Fruit fly (Drosophila melanogaster) whole organism, embryonic: ENCODE measurements around the gene CG43815.

ENCODE experiments used
- Asciz ChIP-seq: fragments of 200-800 bp; sonication (Bioruptor generic); optimal IDR thresholded peaks from 2 replicates; lab custom pipeline; 2017; ENCODE audit warnings: missing biosample characterization, mild to moderate bottlenecking, missing genetic modification characterization, missing genetic modification reagents
- C15 ChIP-seq: fragments of 200-800 bp; sonication (Bioruptor generic); IDR thresholded peaks from 3 replicates; pipeline ENCODE4 v1.3.6; 2022; ENCODE audit warnings: missing biosample characterization, missing genetic modification characterization
- CG10366 ChIP-seq: fragments of 200-800 bp; sonication (Bioruptor generic); IDR thresholded peaks from 2 replicates; pipeline ENCODE4 v1.3.6; 2022; ENCODE audit warnings: missing biosample characterization, missing genetic modification characterization
- CG13624 ChIP-seq: fragments of 200-800 bp; sonication (Bioruptor generic); optimal IDR thresholded peaks from 2 replicates; lab custom pipeline; 2016; ENCODE audit warnings: missing biosample characterization, missing genetic modification characterization
- CG13775 ChIP-seq: fragments of 200-800 bp; sonication (Bioruptor generic); optimal IDR thresholded peaks from 3 replicates; lab custom pipeline; 2017; ENCODE audit warnings: missing biosample characterization, mild to moderate bottlenecking, missing genetic modification characterization
- CG14441 ChIP-seq: fragments of 200-800 bp; sonication (Bioruptor generic); IDR thresholded peaks from 2 replicates; pipeline ENCODE4 v1.3.6; 2022; ENCODE audit warnings: missing biosample characterization, missing genetic modification characterization
- CG1603 ChIP-seq: fragments of 200-800 bp; sonication (Bioruptor generic); optimal IDR thresholded peaks from 2 replicates; lab custom pipeline; 2019; ENCODE audit warnings: missing biosample characterization, mild to moderate bottlenecking, missing genetic modification characterization, moderate library complexity
- CG18619 ChIP-seq: fragments of 200-800 bp; sonication (Bioruptor generic); optimal IDR thresholded peaks from 3 replicates; lab custom pipeline; 2017; ENCODE audit warnings: missing biosample characterization, mild to moderate bottlenecking, missing genetic modification characterization
- CG31441 ChIP-seq: fragments of 200-800 bp; sonication (Bioruptor generic); IDR thresholded peaks from 2 replicates; pipeline ENCODE4 v1.3.6; 2022; ENCODE audit warnings: missing biosample characterization, missing genetic modification characterization
- CG34224 ChIP-seq: fragments of 200-800 bp; sonication (Bioruptor generic); IDR thresholded peaks from 3 replicates; pipeline ENCODE4 v1.3.6; 2022; ENCODE audit warnings: missing biosample characterization, missing genetic modification characterization; ENCODE audit not compliant: partially characterized antibody
- CG34422 ChIP-seq: fragments of 200-800 bp; sonication (Bioruptor generic); IDR thresholded peaks from 3 replicates; pipeline ENCODE4 v1.3.6; 2022; ENCODE audit warnings: missing biosample characterization, missing genetic modification characterization
- CG4617 ChIP-seq: fragments of 200-800 bp; sonication (Bioruptor generic); optimal IDR thresholded peaks from 3 replicates; lab custom pipeline; 2016; ENCODE audit warnings: missing biosample characterization, missing genetic modification characterization, borderline replicate concordance
- CG6272 ChIP-seq: fragments of 200-800 bp; sonication (Bioruptor generic); IDR thresholded peaks from 2 replicates; pipeline ENCODE4 v1.3.6; 2022; ENCODE audit warnings: missing biosample characterization, missing genetic modification characterization
- CG6654 ChIP-seq: fragments of 200-800 bp; sonication (Bioruptor generic); optimal IDR thresholded peaks from 2 replicates; lab custom pipeline; 2017; ENCODE audit warnings: missing biosample characterization, mild to moderate bottlenecking, missing genetic modification characterization
- CG6683 ChIP-seq: fragments of 200-800 bp; sonication (Bioruptor generic); optimal IDR thresholded peaks from 2 replicates; lab custom pipeline; 2017; ENCODE audit warnings: missing biosample characterization, mild to moderate bottlenecking, missing genetic modification characterization, missing genetic modification reagents
- CG7372 ChIP-seq: fragments of 200-800 bp; sonication (Bioruptor generic); IDR thresholded peaks from 2 replicates; pipeline ENCODE4 v1.3.6; 2022; ENCODE audit warnings: missing biosample characterization, missing genetic modification characterization
- CG7556 ChIP-seq: fragments of 200-800 bp; sonication (Bioruptor generic); optimal IDR thresholded peaks from 2 replicates; lab custom pipeline; 2017; ENCODE audit warnings: missing biosample characterization, mild to moderate bottlenecking, missing genetic modification characterization
- CG7987 ChIP-seq: fragments of 200-800 bp; sonication (Bioruptor generic); optimal IDR thresholded peaks from 2 replicates; lab custom pipeline; 2018; ENCODE audit warnings: missing biosample characterization, mild to moderate bottlenecking, missing genetic modification characterization, moderate library complexity
- CG8089 ChIP-seq: fragments of 200-800 bp; sonication (Bioruptor generic); optimal IDR thresholded peaks from 3 replicates; lab custom pipeline; 2016; ENCODE audit warnings: missing biosample characterization, missing genetic modification characterization
- Camta ChIP-seq: fragments of 200-800 bp; sonication (Bioruptor generic); optimal IDR thresholded peaks from 2 replicates; lab custom pipeline; 2016; ENCODE audit warnings: missing biosample characterization, missing genetic modification characterization
- Dek ChIP-seq: fragments of 200-800 bp; sonication (Bioruptor generic); optimal IDR thresholded peaks from 3 replicates; lab custom pipeline; 2019; ENCODE audit warnings: missing biosample characterization, mild to moderate bottlenecking, missing genetic modification characterization, moderate library complexity
- Ets65A ChIP-seq: fragments of 200-800 bp; sonication (Bioruptor generic); peaks from one replicate; lab custom pipeline; 2016; ENCODE audit warnings: missing biosample characterization, missing genetic modification characterization
- H15 ChIP-seq: fragments of 200-800 bp; sonication (Bioruptor generic); IDR thresholded peaks from 3 replicates; pipeline ENCODE4 v1.3.6; 2022; ENCODE audit warnings: missing biosample characterization, missing genetic modification characterization
- HLHmδ ChIP-seq: fragments of 200-800 bp; sonication (Bioruptor generic); optimal IDR thresholded peaks from 2 replicates; lab custom pipeline; 2018; ENCODE audit warnings: missing biosample characterization, mild to moderate bottlenecking, missing genetic modification characterization, moderate library complexity
- NK7.1 ChIP-seq: fragments of 200-800 bp; sonication (Bioruptor generic); optimal IDR thresholded peaks from 3 replicates; lab custom pipeline; 2016; ENCODE audit warnings: missing biosample characterization, missing genetic modification characterization
- Oaz ChIP-seq: fragments of 200-800 bp; sonication (Bioruptor generic); IDR thresholded peaks from 2 replicates; pipeline ENCODE4 v1.3.6; 2022; ENCODE audit warnings: missing biosample characterization, missing genetic modification characterization
- Pdp1 ChIP-seq, 2 experiments: fragments of 200-800 bp; sonication (Bioruptor generic); optimal IDR thresholded peaks; 3 replicates each; lab custom pipeline; 2016; ENCODE audit warnings: missing biosample characterization in 2 of 2, missing genetic modification characterization in 2 of 2, mild to moderate bottlenecking in 1 of 2, moderate library complexity in 1 of 2
- Scr ChIP-seq: fragments of 200-800 bp; sonication (Bioruptor generic); IDR thresholded peaks from 2 replicates; pipeline ENCODE4 v1.3.6; 2022; ENCODE audit warnings: missing biosample characterization, missing genetic modification characterization; ENCODE audit not compliant: partially characterized antibody
- Spps ChIP-seq: fragments of 200-800 bp; sonication (Bioruptor generic); optimal IDR thresholded peaks from 2 replicates; lab custom pipeline; 2018; ENCODE audit warnings: missing biosample characterization, mild to moderate bottlenecking, missing genetic modification characterization
- aop ChIP-seq: fragments of 200-800 bp; sonication (Bioruptor generic); IDR thresholded peaks from 2 replicates; pipeline ENCODE4 v1.3.6; 2022; ENCODE audit warnings: missing biosample characterization, missing genetic modification characterization
- bab2 ChIP-seq: fragments of 200-800 bp; sonication (Bioruptor generic); optimal IDR thresholded peaks from 2 replicates; lab custom pipeline; 2016; ENCODE audit warnings: missing biosample characterization, missing genetic modification characterization
- crc ChIP-seq: fragments of 200-800 bp; sonication (Bioruptor generic); optimal IDR thresholded peaks from 2 replicates; lab custom pipeline; 2016; ENCODE audit warnings: missing biosample characterization, missing genetic modification characterization
- danr ChIP-seq: fragments of 200-800 bp; sonication (Bioruptor generic); IDR thresholded peaks from 2 replicates; pipeline ENCODE4 v1.3.6; 2022; ENCODE audit warnings: missing biosample characterization, missing genetic modification characterization
- dati ChIP-seq: fragments of 200-800 bp; sonication (Bioruptor generic); IDR thresholded peaks from 2 replicates; pipeline ENCODE4 v1.3.6; 2022; ENCODE audit warnings: missing biosample characterization, missing genetic modification characterization
- dysf ChIP-seq: fragments of 200-800 bp; sonication (Bioruptor generic); IDR thresholded peaks from 3 replicates; pipeline ENCODE4 v1.3.6; 2022; ENCODE audit warnings: missing biosample characterization, missing genetic modification characterization
- emc ChIP-seq: fragments of 200-800 bp; sonication (Bioruptor generic); optimal IDR thresholded peaks from 2 replicates; lab custom pipeline; 2016; ENCODE audit warnings: missing biosample characterization, missing genetic modification characterization
- fru ChIP-seq: fragments of >200 bp; optimal IDR thresholded peaks from 2 replicates; lab custom pipeline; 2017
- grau ChIP-seq: fragments of 200-800 bp; optimal IDR thresholded peaks from 3 replicates; lab custom pipeline; 2019; ENCODE audit warnings: missing biosample characterization, mild to moderate bottlenecking, missing genetic modification characterization, moderate library complexity
- jing ChIP-seq: fragments of 200-800 bp; sonication (Bioruptor generic); optimal IDR thresholded peaks from 2 replicates; lab custom pipeline; 2018; ENCODE audit warnings: missing biosample characterization, mild to moderate bottlenecking, missing genetic modification characterization
- ken ChIP-seq: fragments of 200-800 bp; sonication (Bioruptor generic); IDR thresholded peaks from 3 replicates; pipeline ENCODE4 v1.3.6; 2022; ENCODE audit warnings: missing biosample characterization, missing genetic modification characterization
- klu ChIP-seq: fragments of 200-800 bp; sonication (Bioruptor generic); IDR thresholded peaks from 2 replicates; pipeline ENCODE4 v1.3.6; 2022; ENCODE audit warnings: missing biosample characterization, missing genetic modification characterization
- knrl ChIP-seq: fragments of 200-800 bp; sonication (Bioruptor generic); IDR thresholded peaks from 3 replicates; pipeline ENCODE4 v1.3.6; 2022; ENCODE audit warnings: missing biosample characterization, missing genetic modification characterization; ENCODE audit not compliant: partially characterized antibody
- mam ChIP-seq: fragments of 200-800 bp; sonication (Bioruptor generic); optimal IDR thresholded peaks from 3 replicates; lab custom pipeline; 2016; ENCODE audit warnings: missing biosample characterization, missing genetic modification characterization
- p53 ChIP-seq: fragments of 200-800 bp; sonication (Bioruptor generic); optimal IDR thresholded peaks from 2 replicates; lab custom pipeline; 2016; ENCODE audit warnings: missing biosample characterization, missing genetic modification characterization
- psq ChIP-seq: fragments of 200-800 bp; sonication (Bioruptor generic); optimal IDR thresholded peaks from 2 replicates; lab custom pipeline; 2017; ENCODE audit warnings: missing biosample characterization, missing genetic modification characterization
- seq ChIP-seq: fragments of 200-800 bp; sonication (Bioruptor generic); IDR thresholded peaks from 2 replicates; pipeline ENCODE4 v1.3.6; 2022; ENCODE audit warnings: missing biosample characterization, missing genetic modification characterization
- sim ChIP-seq: fragments of 200-800 bp; sonication (Bioruptor generic); IDR thresholded peaks from 2 replicates; pipeline ENCODE4 v1.3.6; 2022; ENCODE audit warnings: missing biosample characterization, missing genetic modification characterization
- trem ChIP-seq: fragments of 200-800 bp; optimal IDR thresholded peaks from 3 replicates; lab custom pipeline; 2019; ENCODE audit warnings: missing biosample characterization, mild to moderate bottlenecking, missing genetic modification characterization, moderate library complexity
- tx ChIP-seq: fragments of 200-800 bp; sonication (Bioruptor generic); optimal IDR thresholded peaks from 2 replicates; lab custom pipeline; 2016; ENCODE audit warnings: missing biosample characterization, missing genetic modification characterization
- vvl ChIP-seq: fragments of 200-800 bp; sonication (Bioruptor generic); IDR thresholded peaks from 2 replicates; pipeline ENCODE4 v1.3.6; 2022; ENCODE audit warnings: missing biosample characterization, missing genetic modification characterization
- zf30C ChIP-seq: fragments of 200-800 bp; sonication (Bioruptor generic); optimal IDR thresholded peaks from 3 replicates; lab custom pipeline; 2018; ENCODE audit warnings: missing biosample characterization, mild to moderate bottlenecking, missing genetic modification characterization
- zfh2 ChIP-seq: fragments of 200-800 bp; sonication (Bioruptor generic); optimal IDR thresholded peaks from 2 replicates; lab custom pipeline; 2016; ENCODE audit warnings: missing biosample characterization, missing genetic modification characterization

CG43815 gene

DNA sequence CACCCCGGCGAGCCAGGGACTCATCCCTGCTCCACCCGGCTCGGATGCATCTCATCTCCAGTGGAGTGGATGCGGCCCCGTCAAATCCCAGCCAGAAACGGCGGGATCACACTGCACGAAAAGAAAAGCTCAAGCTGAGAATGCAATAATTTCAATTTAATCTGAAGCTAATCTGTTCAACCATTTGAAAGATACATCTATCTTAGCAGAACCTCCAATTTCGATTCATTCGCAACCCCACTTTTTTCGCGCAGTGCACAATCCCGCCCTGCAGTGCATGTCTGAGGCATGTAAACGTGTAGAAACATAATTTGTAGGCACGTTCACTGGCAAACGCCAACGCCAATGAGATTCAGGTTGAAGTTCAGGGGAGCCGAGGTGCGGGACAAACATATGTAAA lies 22.5 kb downstream of the CG43815 start (continued):
- TF ChIP-seq CG1603 (tag; lab: Kevin White, UChicago) (peak; percentile 80), CG4617 (no peak), CG18619 (no peak), CG6683 (no peak), trem (tag; lab: Kevin White, UChicago) (peak; percentile 11), ken (GFP tag; lab: Robert Waterston, UW) (peak; percentile 57; the same call in 1 of the 3 replicates), H15 (peak; percentile 45; the same call in 2 of the 3 replicates), Ets65A (peak; percentile 88), aop (no peak), Dek (tag; lab: Kevin White, UChicago) (no peak), vvl (GFP tag; lab: Robert Waterston, UW) (peak; percentile 59), Camta (peak; percentile 20), C15 (GFP tag; lab: Robert Waterston, UW) (no peak), seq (GFP tag; lab: Robert Waterston, UW) (0 out of 2 replicates have a peak, but pooled peaks have one; percentile 11), klu (no peak), CG10366 (GFP tag; lab: Robert Waterston, UW) (peak; percentile 39), knrl (GFP tag; lab: Robert Waterston, UW) (no peak), zfh2 (no peak), bab2 (GFP tag; lab: Kevin White, UChicago) (no peak), CG6272 (no peak), zf30C (GFP tag; lab: Kevin White, UChicago) (peak; percentile 12), CG7372 (GFP tag; lab: Robert Waterston, UW) (no peak), mam (GFP tag; lab: Kevin White, UChicago) (peak; percentile 23), dysf (GFP tag; lab: Robert Waterston, UW) (peak; percentile 63; the same call in 2 of the 3 replicates), tx (GFP tag; lab: Kevin White, UChicago) (no peak), dati (GFP tag; lab: Robert Waterston, UW) (0 out of 2 replicates have a peak, but pooled peaks have one; percentile 26), CG13624 (GFP tag; lab: Kevin White, UChicago) (no peak), psq (no peak), HLHmδ (GFP tag; lab: Kevin White, UChicago) (no peak), CG13775 (GFP tag; lab: Kevin White, UChicago) (peak; percentile 23), CG8089 (peak; percentile 39), crc (GFP tag; lab: Kevin White, UChicago) (no peak), p53 (no peak), CG7987 (GFP tag; lab: Kevin White, UChicago) (no peak), Scr (GFP tag; lab: Robert Waterston, UW) (no peak), NK7.1 (GFP tag; lab: Kevin White, UChicago) (no peak), danr (GFP tag; lab: Robert Waterston, UW) (peak; percentile 52; the same call in 1 of the 2 replicates), fru (no peak), Pdp1 (GFP tag; optimal IDR thresholded peaks at IDR 0.05; lab: Kevin White, UChicago) (peak; percentile 12 to 45), sim (no peak), CG6654 (GFP tag; lab: Kevin White, UChicago) (peak; percentile 23), CG7556 (GFP tag; lab: Kevin White, UChicago) (peak; percentile 2), grau (tag; lab: Kevin White, UChicago) (peak; percentile 30), CG34422 (GFP tag; lab: Robert Waterston, UW) (no peak; the same call in 2 of the 3 replicates), jing (GFP tag; lab: Kevin White, UChicago) (peak; percentile 18), emc (GFP tag; lab: Kevin White, UChicago) (no peak), CG14441 (GFP tag; lab: Robert Waterston, UW) (0 out of 2 replicates have a peak, but pooled peaks have one; percentile 11), Spps (tag; lab: Kevin White, UChicago) (peak; percentile 44), CG31441 (GFP tag; lab: Robert Waterston, UW) (peak; percentile 52), CG34224 (GFP tag; lab: Robert Waterston, UW) (no peak), Oaz (GFP tag; lab: Robert Waterston, UW) (no peak), Asciz (no peak)
